Fruit fly (Drosophila melanogaster) whole organism, embryonic: ENCODE results near the gene CG14286.

Source experiments
- Abd-B ChIP-seq: fragments of 200-800 bp; sonication (Bioruptor generic); optimal IDR thresholded peaks from 2 replicates; lab custom pipeline; 2018; ENCODE audit warnings: missing biosample characterization, mild to moderate bottlenecking, missing genetic modification characterization, moderate library complexity
- Ada2b ChIP-seq: fragments of 200-800 bp; sonication (Bioruptor generic); IDR thresholded peaks from 2 replicates; pipeline ENCODE4 v1.3.6; 2022; ENCODE audit warnings: missing biosample characterization, missing genetic modification characterization
- Atf-2 ChIP-seq: fragments of 200-800 bp; sonication (Bioruptor generic); optimal IDR thresholded peaks from 2 replicates; lab custom pipeline; 2016; ENCODE audit warnings: missing biosample characterization, missing genetic modification characterization
- Awh ChIP-seq: fragments of 200-800 bp; sonication (Bioruptor generic); IDR thresholded peaks from 2 replicates; pipeline ENCODE4, ENCODE4 v1.3.6; 2022; ENCODE audit warnings: missing biosample characterization, missing genetic modification characterization
- C15 ChIP-seq: fragments of 200-800 bp; sonication (Bioruptor generic); IDR thresholded peaks from 3 replicates; pipeline ENCODE4 v1.3.6; 2022; ENCODE audit warnings: missing biosample characterization, missing genetic modification characterization
- CG1024 ChIP-seq: fragments of 200-800 bp; sonication (Bioruptor generic); IDR thresholded peaks from 2 replicates; pipeline ENCODE4 v1.3.6; 2022; ENCODE audit warnings: missing biosample characterization, missing genetic modification characterization
- CG10959 ChIP-seq: fragments of 200-800 bp; sonication (Bioruptor generic); IDR thresholded peaks from 2 replicates; pipeline ENCODE4 v1.3.6; 2022; ENCODE audit warnings: missing biosample characterization, missing genetic modification characterization
- CG11085 ChIP-seq: fragments of 200-800 bp; sonication (Bioruptor generic); IDR thresholded peaks from 2 replicates; pipeline ENCODE4 v1.3.6; 2022; ENCODE audit warnings: missing biosample characterization, missing genetic modification characterization
- CG11398 ChIP-seq: fragments of 200-800 bp; sonication (Bioruptor generic); optimal IDR thresholded peaks from 2 replicates; lab custom pipeline; 2016; ENCODE audit warnings: missing biosample characterization, missing genetic modification characterization
- CG12219 ChIP-seq: fragments of 200-800 bp; sonication (Bioruptor generic); optimal IDR thresholded peaks from 3 replicates; lab custom pipeline; 2018; ENCODE audit warnings: missing biosample characterization, mild to moderate bottlenecking, missing genetic modification characterization
- CG12942 ChIP-seq: fragments of 200-800 bp; sonication (Bioruptor generic); optimal IDR thresholded peaks from 3 replicates; lab custom pipeline; 2016; ENCODE audit warnings: missing biosample characterization, missing genetic modification characterization
- CG14050 ChIP-seq: fragments of 200-800 bp; sonication (Bioruptor generic); IDR thresholded peaks from 3 replicates; pipeline ENCODE4 v1.3.6; 2022; ENCODE audit warnings: missing biosample characterization, missing genetic modification characterization
- CG30403 ChIP-seq: fragments of 200-800 bp; sonication (Bioruptor generic); optimal IDR thresholded peaks from 3 replicates; lab custom pipeline; 2016; ENCODE audit warnings: missing biosample characterization, missing genetic modification characterization
- CG30431 ChIP-seq: fragments of 200-800 bp; sonication (Bioruptor generic); optimal IDR thresholded peaks from 2 replicates; lab custom pipeline; 2017; ENCODE audit warnings: missing biosample characterization, missing genetic modification characterization
- CG3281 ChIP-seq: fragments of 200-800 bp; sonication (Bioruptor generic); optimal IDR thresholded peaks from 3 replicates; lab custom pipeline; 2017; ENCODE audit warnings: missing biosample characterization, mild to moderate bottlenecking, missing genetic modification characterization
- CG4282 ChIP-seq: fragments of 200-800 bp; sonication (Bioruptor generic); optimal IDR thresholded peaks from 2 replicates; lab custom pipeline; 2016; ENCODE audit warnings: missing biosample characterization, missing genetic modification characterization
- CG6683 ChIP-seq: fragments of 200-800 bp; sonication (Bioruptor generic); optimal IDR thresholded peaks from 2 replicates; lab custom pipeline; 2017; ENCODE audit warnings: missing biosample characterization, mild to moderate bottlenecking, missing genetic modification characterization, missing genetic modification reagents
- CG7963 ChIP-seq: fragments of 200-800 bp; sonication (Bioruptor generic); IDR thresholded peaks from 3 replicates; pipeline ENCODE4 v1.3.6; 2022; ENCODE audit warnings: missing biosample characterization, missing genetic modification characterization; ENCODE audit not compliant: partially characterized antibody
- CG8359 ChIP-seq: fragments of 200-800 bp; sonication (Bioruptor generic); optimal IDR thresholded peaks from 2 replicates; lab custom pipeline; 2017; ENCODE audit warnings: missing biosample characterization, mild to moderate bottlenecking, missing genetic modification characterization, borderline replicate concordance
- CG8388 ChIP-seq: fragments of 200-800 bp; sonication (Bioruptor generic); optimal IDR thresholded peaks from 2 replicates; lab custom pipeline; 2019; ENCODE audit warnings: missing biosample characterization, mild to moderate bottlenecking, missing genetic modification characterization, moderate library complexity
- CHES-1-like ChIP-seq: fragments of 200-800 bp; sonication (Bioruptor generic); optimal IDR thresholded peaks from 2 replicates; lab custom pipeline; 2016; ENCODE audit warnings: missing biosample characterization, missing genetic modification characterization
- D ChIP-seq, 2 experiments: fragments of 200-800 bp in 1 of 2; fragments of >200 bp in 1 of 2; sonication (Bioruptor generic) in 1 of 2; optimal IDR thresholded peaks; 2 replicates in 1 of 2; 3 replicates in 1 of 2; lab custom pipeline; 2017; ENCODE audit warnings: mild to moderate bottlenecking in 1 of 2, missing biosample characterization in 1 of 2, missing genetic modification characterization in 1 of 2, missing genetic modification reagents in 1 of 2
- Eip74EF ChIP-seq, 2 experiments: fragments of 200-800 bp in 1 of 2; fragments of >200 bp in 1 of 2; sonication (Bioruptor generic) in 1 of 2; optimal IDR thresholded peaks; 2 replicates each; lab custom pipeline; 2017 to 2019; ENCODE audit warnings: missing biosample characterization in 2 of 2, missing genetic modification characterization in 2 of 2, mild to moderate bottlenecking in 1 of 2, moderate library complexity in 1 of 2
- Gug ChIP-seq: fragments of 200-800 bp; sonication (Bioruptor generic); IDR thresholded peaks from 4 replicates; pipeline ENCODE4 v1.3.6; 2022; ENCODE audit warnings: missing biosample characterization, missing genetic modification characterization
- HHEX ChIP-seq: fragments of 200-800 bp; sonication (Bioruptor generic); optimal IDR thresholded peaks from 3 replicates; lab custom pipeline; 2017; ENCODE audit warnings: missing biosample characterization, mild to moderate bottlenecking, missing genetic modification characterization, missing genetic modification reagents
- Hsf ChIP-seq: fragments of 200-800 bp; sonication (Bioruptor generic); optimal IDR thresholded peaks from 3 replicates; lab custom pipeline; 2016; ENCODE audit warnings: missing biosample characterization, missing genetic modification characterization
- Max ChIP-seq: fragments of 200-800 bp; sonication (Bioruptor generic); optimal IDR thresholded peaks from 2 replicates; lab custom pipeline; 2016; ENCODE audit warnings: missing biosample characterization, mild to moderate bottlenecking, missing genetic modification characterization
- Mes4 ChIP-seq: fragments of 200-800 bp; sonication (Bioruptor generic); optimal IDR thresholded peaks from 2 replicates; lab custom pipeline; 2016; ENCODE audit warnings: missing biosample characterization, missing genetic modification characterization
- Ptx1 ChIP-seq: fragments of 200-800 bp; sonication (Bioruptor generic); IDR thresholded peaks from 2 replicates; pipeline ENCODE4 v1.3.6; 2022; ENCODE audit warnings: missing biosample characterization, missing genetic modification characterization
- ase ChIP-seq: fragments of 200-800 bp; sonication (Bioruptor generic); IDR thresholded peaks from 3 replicates; pipeline ENCODE4 v1.3.6; 2022; ENCODE audit warnings: missing biosample characterization, missing genetic modification characterization
- bcd ChIP-seq: fragments of 200-800 bp; sonication (Bioruptor generic); optimal IDR thresholded peaks from 2 replicates; lab custom pipeline; 2017; ENCODE audit warnings: missing biosample characterization, mild to moderate bottlenecking, missing genetic modification characterization
- croc ChIP-seq: fragments of 200-800 bp; sonication (Bioruptor generic); conservative IDR thresholded peaks from 3 replicates; pipeline ENCODE4 v1.3.6; 2022; ENCODE audit warnings: missing biosample characterization, missing genetic modification characterization
- dan ChIP-seq: fragments of 200-800 bp; sonication (Bioruptor generic); IDR thresholded peaks from 2 replicates; pipeline ENCODE4 v1.3.6; 2022; ENCODE audit warnings: missing biosample characterization, missing genetic modification characterization
- dati ChIP-seq: fragments of 200-800 bp; sonication (Bioruptor generic); IDR thresholded peaks from 2 replicates; pipeline ENCODE4 v1.3.6; 2022; ENCODE audit warnings: missing biosample characterization, missing genetic modification characterization
- ems ChIP-seq: fragments of 200-800 bp; sonication (Bioruptor generic); optimal IDR thresholded peaks from 3 replicates; lab custom pipeline; 2016; ENCODE audit warnings: missing biosample characterization, missing genetic modification characterization
- ftz-f1 ChIP-seq: fragments of 200-800 bp; sonication (Bioruptor generic); optimal IDR thresholded peaks from 2 replicates; lab custom pipeline; 2016; ENCODE audit warnings: missing biosample characterization, missing genetic modification characterization
- gce ChIP-seq: fragments of 200-800 bp; sonication (Bioruptor generic); IDR thresholded peaks from 3 replicates; pipeline ENCODE4 v1.3.6; 2022; ENCODE audit warnings: missing biosample characterization, missing genetic modification characterization
- kah ChIP-seq: fragments of 200-800 bp; sonication (Bioruptor generic); optimal IDR thresholded peaks from 2 replicates; lab custom pipeline; 2018; ENCODE audit warnings: missing biosample characterization, mild to moderate bottlenecking, missing genetic modification characterization
- kni ChIP-seq: fragments of 200-800 bp; sonication (Bioruptor generic); optimal IDR thresholded peaks from 3 replicates; lab custom pipeline; 2017; ENCODE audit warnings: mild to moderate bottlenecking, missing biosample characterization, missing genetic modification reagents, missing genetic modification characterization
- mam ChIP-seq: fragments of 200-800 bp; sonication (Bioruptor generic); optimal IDR thresholded peaks from 3 replicates; lab custom pipeline; 2016; ENCODE audit warnings: missing biosample characterization, missing genetic modification characterization
- org-1 ChIP-seq: fragments of 200-800 bp; sonication (Bioruptor generic); optimal IDR thresholded peaks from 2 replicates; lab custom pipeline; 2017; ENCODE audit warnings: missing biosample characterization, missing genetic modification characterization
- p53 ChIP-seq: fragments of 200-800 bp; sonication (Bioruptor generic); optimal IDR thresholded peaks from 2 replicates; lab custom pipeline; 2016; ENCODE audit warnings: missing biosample characterization, missing genetic modification characterization
- pum ChIP-seq: fragments of 200-800 bp; sonication (Bioruptor generic); optimal IDR thresholded peaks from 2 replicates; lab custom pipeline; 2016; ENCODE audit warnings: missing biosample characterization, missing genetic modification characterization
- row ChIP-seq: fragments of 200-800 bp; sonication (Bioruptor generic); IDR thresholded peaks from 3 replicates; pipeline ENCODE4 v1.3.6; 2022; ENCODE audit warnings: missing biosample characterization, missing genetic modification characterization
- shn ChIP-seq: fragments of 200-800 bp; sonication (Bioruptor generic); optimal IDR thresholded peaks from 3 replicates; lab custom pipeline; 2016; ENCODE audit warnings: missing biosample characterization, missing genetic modification characterization
- sisA ChIP-seq: fragments of 200-800 bp; sonication (Bioruptor generic); IDR thresholded peaks from 2 replicates; pipeline ENCODE4 v1.3.6; 2022; ENCODE audit warnings: missing biosample characterization, missing genetic modification characterization
- slou ChIP-seq: fragments of 200-800 bp; sonication (Bioruptor generic); optimal IDR thresholded peaks from 3 replicates; lab custom pipeline; 2016; ENCODE audit warnings: missing biosample characterization, missing genetic modification characterization
- stc ChIP-seq: fragments of 200-800 bp; sonication (Bioruptor generic); IDR thresholded peaks from 2 replicates; pipeline ENCODE4 v1.3.6; 2022; ENCODE audit warnings: missing biosample characterization, missing genetic modification characterization
- wdn ChIP-seq: fragments of 200-800 bp; sonication (Bioruptor generic); IDR thresholded peaks from 2 replicates; pipeline ENCODE4 v1.3.6; 2022; ENCODE audit warnings: missing biosample characterization, missing genetic modification characterization

CG14286 gene

dm6 chr3R:18987428-18988416, 36.2 kb upstream of the CG14286 start (continued):
- TF ChIP-seq ase = no peak; the same call in 2 of the 3 replicates
- no peak for TF ChIP-seq CG7963 (GFP tag; lab: Robert Waterston, UW)
- peak; percentile 19 for TF ChIP-seq kah (GFP tag; lab: Kevin White, UChicago)
- TF ChIP-seq CG11398 (GFP tag; lab: Kevin White, UChicago) = no peak
- no peak for TF ChIP-seq CG12219
- no peak for TF ChIP-seq Eip74EF (GFP tag; optimal IDR thresholded peaks at IDR 0.05; lab: Kevin White, UChicago)
- TF ChIP-seq ftz-f1 (GFP tag; lab: Kevin White, UChicago) = no peak
- peak; percentile 45; the same call in 1 of the 2 replicates for TF ChIP-seq stc
- TF ChIP-seq CG4282 (GFP tag; lab: Kevin White, UChicago) = no peak
- TF ChIP-seq CG3281 (GFP tag; lab: Kevin White, UChicago) = no peak
- no peak for TF ChIP-seq CG10959 (GFP tag; lab: Robert Waterston, UW)
- no peak for TF ChIP-seq Gug (GFP tag; lab: Robert Waterston, UW)
- TF ChIP-seq C15 (GFP tag; lab: Robert Waterston, UW) = no peak
- no peak for TF ChIP-seq croc
- TF ChIP-seq dati = no peak
- TF ChIP-seq CG30403 (GFP tag; lab: Kevin White, UChicago) = no peak
- TF ChIP-seq Atf-2 (GFP tag; lab: Kevin White, UChicago) = no peak
- no peak for TF ChIP-seq wdn (GFP tag; lab: Robert Waterston, UW)
- peak; percentile 31 for TF ChIP-seq HHEX (GFP tag; lab: Kevin White, UChicago)
- TF ChIP-seq CG14050 (GFP tag; lab: Robert Waterston, UW) = no peak
- no peak for TF ChIP-seq Mes4 (GFP tag; lab: Kevin White, UChicago)
- no peak for TF ChIP-seq CG11085 (GFP tag; lab: Robert Waterston, UW)
- no peak for TF ChIP-seq p53 (GFP tag; lab: Kevin White, UChicago)
- TF ChIP-seq CG30431 (GFP tag; lab: Kevin White, UChicago) = no peak
- TF ChIP-seq CG8388 (GFP tag; lab: Kevin White, UChicago) = no peak
- no peak for TF ChIP-seq Ada2b (GFP tag; lab: Robert Waterston, UW)
- TF ChIP-seq dan (GFP tag; lab: Robert Waterston, UW) = no peak
- no peak for TF ChIP-seq gce (GFP tag; lab: Robert Waterston, UW)
- no peak for TF ChIP-seq Abd-B
- TF ChIP-seq shn (GFP tag; lab: Kevin White, UChicago) = no peak
- no peak for TF ChIP-seq pum (GFP tag; lab: Kevin White, UChicago)
- TF ChIP-seq Ptx1 (GFP tag; lab: Robert Waterston, UW) = no peak
- TF ChIP-seq Awh (GFP tag; lab: Robert Waterston, UW) = no peak
- TF ChIP-seq CHES-1-like (GFP tag; lab: Kevin White, UChicago) = no peak
- no peak for TF ChIP-seq bcd (GFP tag; lab: Kevin White, UChicago)
- TF ChIP-seq slou = no peak
- TF ChIP-seq sisA (GFP tag; lab: Robert Waterston, UW) = no peak
- TF ChIP-seq row = peak; percentile 62
- no peak for TF ChIP-seq Hsf (GFP tag; lab: Kevin White, UChicago)
- TF ChIP-seq kni (GFP tag; lab: Kevin White, UChicago) = peak; percentile 75
- TF ChIP-seq mam (GFP tag; lab: Kevin White, UChicago) = no peak
- no peak for TF ChIP-seq D (optimal IDR thresholded peaks at IDR 0.05; lab: Kevin White, UChicago)
- TF ChIP-seq D (GFP tag; optimal IDR thresholded peaks at IDR 0.05; lab: Kevin White, UChicago) = peak; percentile 53
- no peak for TF ChIP-seq CG1024 (GFP tag; lab: Robert Waterston, UW)
- TF ChIP-seq Max (GFP tag; lab: Kevin White, UChicago) = no peak
- TF ChIP-seq ems (GFP tag; lab: Kevin White, UChicago) = no peak
- TF ChIP-seq org-1 (GFP tag; lab: Kevin White, UChicago) = no peak
- no peak for TF ChIP-seq CG12942 (GFP tag; lab: Kevin White, UChicago)
- TF ChIP-seq CG8359 (GFP tag; lab: Kevin White, UChicago) = no peak
- no peak for TF ChIP-seq CG6683 (GFP tag; lab: Kevin White, UChicago)
